1 fruit fly cellular context compared by ENCODE assay signal in the genomic region with DNA sequence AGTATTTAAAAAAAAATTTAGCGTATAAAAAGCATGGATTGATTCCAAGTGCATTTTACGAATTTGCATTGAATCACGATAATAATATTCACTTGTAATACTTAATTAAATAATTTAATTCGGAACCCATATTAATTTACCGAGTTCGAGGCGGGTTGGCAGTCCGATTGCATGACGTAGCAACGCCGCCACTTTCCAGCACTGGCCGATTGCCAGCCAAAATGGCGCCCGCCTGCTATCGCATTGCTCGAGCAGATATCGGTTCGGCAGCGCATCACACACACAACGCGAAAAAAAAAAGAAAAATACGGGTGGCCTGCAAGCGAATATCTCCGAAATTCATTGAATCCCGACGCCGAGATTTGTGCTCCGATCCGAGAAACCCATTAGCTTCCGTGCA.
A peak's percentile ranks its signal among the peaks of the same experiment; 100 is the strongest.
TF ChIP-seq lines count a peak whose summit lies in the region.

A gene (plus strand): TSS at position 240 of the 400 bp plus-strand sequence.

TF ChIP-seq in whole organism, embryonic, 481 proteins besides CTCF, POLR2A, EP300 and RAD21 (continued from another document and continues in another):
- TF ChIP-seq CG12769 (tag; optimal IDR thresholded peaks at IDR 0.05; lab: Kevin White, UChicago), result no peak
- TF ChIP-seq tup (GFP tag; optimal IDR thresholded peaks at IDR 0.05; lab: Kevin White, UChicago), result peak; percentile 62
- TF ChIP-seq Poxn (GFP tag; IDR thresholded peaks at IDR 0.05; lab: Robert Waterston, UW), result no peak
- peak; percentile 4 for TF ChIP-seq CG16815 (GFP tag; optimal IDR thresholded peaks at IDR 0.05; lab: Kevin White, UChicago)
- peak; percentile 59 for TF ChIP-seq CG7786 (GFP tag; optimal IDR thresholded peaks at IDR 0.05; lab: Kevin White, UChicago)
- TF ChIP-seq CG3995 (GFP tag; optimal IDR thresholded peaks at IDR 0.05; lab: Kevin White, UChicago), result peak; percentile 47
- TF ChIP-seq Adf1 (GFP tag; IDR thresholded peaks at IDR 0.05; lab: Robert Waterston, UW), result peak; percentile 15
- peak; percentile 93 for TF ChIP-seq Ets97D (GFP tag; optimal IDR thresholded peaks at IDR 0.05; lab: Kevin White, UChicago)
- peak; percentile 51 for TF ChIP-seq CG33213 (GFP tag; optimal IDR thresholded peaks at IDR 0.05; lab: Kevin White, UChicago)
- no peak for TF ChIP-seq hth (optimal IDR thresholded peaks at IDR 0.05; lab: Kevin White, UChicago)
- peak; percentile 78 for TF ChIP-seq CG16813 (GFP tag; IDR thresholded peaks at IDR 0.05; lab: Robert Waterston, UW; ENCODE audit: partially characterized antibody)
- no peak for TF ChIP-seq fd64A (GFP tag; optimal IDR thresholded peaks at IDR 0.05; lab: Kevin White, UChicago)
- peak; percentile 15 for TF ChIP-seq pnt (GFP tag; optimal IDR thresholded peaks at IDR 0.05; lab: Kevin White, UChicago)
- TF ChIP-seq CG10431 (GFP tag; optimal IDR thresholded peaks at IDR 0.05; lab: Kevin White, UChicago), result peak; percentile 0
- TF ChIP-seq CG6689 (GFP tag; IDR thresholded peaks at IDR 0.05; lab: Robert Waterston, UW), result peak; percentile 63
- TF ChIP-seq CG2889 (GFP tag; IDR thresholded peaks at IDR 0.05; lab: Robert Waterston, UW), result no peak
- no peak for TF ChIP-seq Hand (GFP tag; optimal IDR thresholded peaks at IDR 0.05; lab: Kevin White, UChicago)
- TF ChIP-seq pum (GFP tag; optimal IDR thresholded peaks at IDR 0.05; lab: Kevin White, UChicago), result peak; percentile 5
- peak; percentile 70; the same call in 1 of the 2 replicates for TF ChIP-seq ranshi (GFP tag; IDR thresholded peaks at IDR 0.05; lab: Robert Waterston, UW)
- no peak for TF ChIP-seq Kr (GFP tag; optimal IDR thresholded peaks at IDR 0.05; lab: Kevin White, UChicago)
- peak; percentile 59 for TF ChIP-seq sug (tag; optimal IDR thresholded peaks at IDR 0.05; lab: Kevin White, UChicago)
- peak; percentile 41 for TF ChIP-seq repo (GFP tag; optimal IDR thresholded peaks at IDR 0.05; lab: Kevin White, UChicago)
- peak; percentile 50 for TF ChIP-seq az2 (GFP tag; optimal IDR thresholded peaks at IDR 0.05; lab: Kevin White, UChicago)
- TF ChIP-seq Six4 (GFP tag; optimal IDR thresholded peaks at IDR 0.05; lab: Kevin White, UChicago), result peak; percentile 15
- no peak for TF ChIP-seq CG1529 (GFP tag; optimal IDR thresholded peaks at IDR 0.05; lab: Kevin White, UChicago)
- no peak for TF ChIP-seq CG14965 (GFP tag; optimal IDR thresholded peaks at IDR 0.05; lab: Kevin White, UChicago; ENCODE audit: borderline replicate concordance)
- no peak for TF ChIP-seq Spps (tag; optimal IDR thresholded peaks at IDR 0.05; lab: Kevin White, UChicago)
- no peak for TF ChIP-seq seq (GFP tag; IDR thresholded peaks at IDR 0.05; lab: Robert Waterston, UW)
- TF ChIP-seq CG8290 (GFP tag; optimal IDR thresholded peaks at IDR 0.05; lab: Kevin White, UChicago), result peak; percentile 43
- TF ChIP-seq CG8290 (tag; optimal IDR thresholded peaks at IDR 0.05; lab: Kevin White, UChicago), result peak; percentile 54 to 88
- TF ChIP-seq CG42726 (GFP tag; IDR thresholded peaks at IDR 0.05; lab: Robert Waterston, UW; ENCODE audit: partially characterized antibody), result peak; percentile 89
- TF ChIP-seq CG8765 (GFP tag; IDR thresholded peaks at IDR 0.05; lab: Robert Waterston, UW), result no peak
- 0 out of 2 replicates have a peak, but pooled peaks have one; percentile 15 for TF ChIP-seq CG7372 (GFP tag; IDR thresholded peaks at IDR 0.05; lab: Robert Waterston, UW)
- TF ChIP-seq mirr (GFP tag; optimal IDR thresholded peaks at IDR 0.05; lab: Kevin White, UChicago), result peak; percentile 23
- peak; percentile 75 for TF ChIP-seq ara (GFP tag; IDR thresholded peaks at IDR 0.05; lab: Robert Waterston, UW)
- TF ChIP-seq CG18476 (GFP tag; optimal IDR thresholded peaks at IDR 0.05; lab: Kevin White, UChicago), result peak; percentile 43
- peak; percentile 7 for TF ChIP-seq CG6254 (GFP tag; optimal IDR thresholded peaks at IDR 0.05; lab: Kevin White, UChicago)
- peak; percentile 41 for TF ChIP-seq wek (GFP tag; optimal IDR thresholded peaks at IDR 0.05; lab: Kevin White, UChicago)
- peak; percentile 64 for TF ChIP-seq Rx (GFP tag; IDR thresholded peaks at IDR 0.05; lab: Robert Waterston, UW)
- no peak for TF ChIP-seq gce (GFP tag; IDR thresholded peaks at IDR 0.05; lab: Robert Waterston, UW)
- TF ChIP-seq CG7556 (GFP tag; optimal IDR thresholded peaks at IDR 0.05; lab: Kevin White, UChicago), result peak; percentile 41
- TF ChIP-seq cas (GFP tag; IDR thresholded peaks at IDR 0.05; lab: Robert Waterston, UW), result peak; percentile 61
- TF ChIP-seq CG10979 (tag; optimal IDR thresholded peaks at IDR 0.05; lab: Kevin White, UChicago), result peak; percentile 46
- peak; percentile 57 for TF ChIP-seq Nf-YC (tag; optimal IDR thresholded peaks at IDR 0.05; lab: Kevin White, UChicago)
- peak; percentile 66 for TF ChIP-seq ind (GFP tag; optimal IDR thresholded peaks at IDR 0.05; lab: Kevin White, UChicago)
- TF ChIP-seq gem (tag; optimal IDR thresholded peaks at IDR 0.05; lab: Kevin White, UChicago), result peak; percentile 65
- no peak for TF ChIP-seq crc (GFP tag; optimal IDR thresholded peaks at IDR 0.05; lab: Kevin White, UChicago)
- TF ChIP-seq CG1602 (GFP tag; optimal IDR thresholded peaks at IDR 0.05; lab: Kevin White, UChicago), result peak; percentile 40
- TF ChIP-seq da (GFP tag; optimal IDR thresholded peaks at IDR 0.05; lab: Kevin White, UChicago), result no peak
- TF ChIP-seq gsb-n (tag; optimal IDR thresholded peaks at IDR 0.05; lab: Kevin White, UChicago), result peak; percentile 71
- TF ChIP-seq hbn (GFP tag; IDR thresholded peaks at IDR 0.05; lab: Robert Waterston, UW; ENCODE audit: partially characterized antibody), result peak; percentile 74
- no peak for TF ChIP-seq p53 (GFP tag; optimal IDR thresholded peaks at IDR 0.05; lab: Kevin White, UChicago)
- peak; percentile 83 for TF ChIP-seq CG6791 (GFP tag; IDR thresholded peaks at IDR 0.05; lab: Robert Waterston, UW; ENCODE audit: partially characterized antibody)
- TF ChIP-seq CG7271 (tag; optimal IDR thresholded peaks at IDR 0.05; lab: Kevin White, UChicago), result peak; percentile 8
- peak in 1 of 2 experiments; percentile 33 for TF ChIP-seq bsh (GFP tag; optimal IDR thresholded peaks at IDR 0.05; lab: Kevin White, UChicago)
- TF ChIP-seq CG10543 (GFP tag; optimal IDR thresholded peaks at IDR 0.05; lab: Kevin White, UChicago), result peak; percentile 56
- 0 out of 2 replicates have a peak, but pooled peaks have one; percentile 59 for TF ChIP-seq CG17612 (GFP tag; IDR thresholded peaks at IDR 0.05; lab: Robert Waterston, UW)
- TF ChIP-seq CG34376 (GFP tag; optimal IDR thresholded peaks at IDR 0.05; lab: Kevin White, UChicago), result peak; percentile 55
- 0 out of 3 replicates have a peak, but pooled peaks have one; percentile 40 for TF ChIP-seq ase (GFP tag; IDR thresholded peaks at IDR 0.05; lab: Robert Waterston, UW)
- TF ChIP-seq CG3065 (GFP tag; optimal IDR thresholded peaks at IDR 0.05; lab: Kevin White, UChicago), result peak; percentile 13
- TF ChIP-seq Lpt (GFP tag; optimal IDR thresholded peaks at IDR 0.05; lab: Kevin White, UChicago), result no peak
- TF ChIP-seq kah (GFP tag; optimal IDR thresholded peaks at IDR 0.05; lab: Kevin White, UChicago), result no peak
- no peak for TF ChIP-seq slp2 (GFP tag; optimal IDR thresholded peaks at IDR 0.05; lab: Kevin White, UChicago)
- peak; percentile 41 for TF ChIP-seq ERR (GFP tag; optimal IDR thresholded peaks at IDR 0.05; lab: Kevin White, UChicago)
- no peak for TF ChIP-seq pan (optimal IDR thresholded peaks at IDR 0.05; lab: Kevin White, UChicago)
- TF ChIP-seq pan (GFP tag; optimal IDR thresholded peaks at IDR 0.05 in 1 of 2, IDR thresholded peaks at IDR 0.05 in 1 of 2), result peak in 1 of 2 experiments; percentile 68
- peak; percentile 39; the same call in 1 of the 3 replicates for TF ChIP-seq CG14860 (GFP tag; IDR thresholded peaks at IDR 0.05; lab: Robert Waterston, UW; ENCODE audit: partially characterized antibody)
- no peak for TF ChIP-seq usp (GFP tag; optimal IDR thresholded peaks at IDR 0.05; lab: Kevin White, UChicago)
- TF ChIP-seq CG3726 (GFP tag; IDR thresholded peaks at IDR 0.05; lab: Robert Waterston, UW), result 0 out of 3 replicates have a peak, but pooled peaks have one; percentile 40
- TF ChIP-seq Fer2 (tag; optimal IDR thresholded peaks at IDR 0.05; lab: Kevin White, UChicago), result no peak
- peak; percentile 87 for TF ChIP-seq CG9932 (GFP tag; IDR thresholded peaks at IDR 0.05; lab: Robert Waterston, UW)
- peak; percentile 82 for TF ChIP-seq vvl (GFP tag; IDR thresholded peaks at IDR 0.05; lab: Robert Waterston, UW)
- TF ChIP-seq CG8359 (GFP tag; optimal IDR thresholded peaks at IDR 0.05; lab: Kevin White, UChicago; ENCODE audit: borderline replicate concordance), result no peak
- TF ChIP-seq CG16779 (GFP tag; IDR thresholded peaks at IDR 0.05; lab: Robert Waterston, UW), result peak; percentile 67; the same call in 1 of the 2 replicates
- TF ChIP-seq CG13624 (GFP tag; optimal IDR thresholded peaks at IDR 0.05; lab: Kevin White, UChicago), result peak; percentile 59
- TF ChIP-seq dan (GFP tag; IDR thresholded peaks at IDR 0.05; lab: Robert Waterston, UW), result no peak
- 0 out of 2 replicates have a peak, but pooled peaks have one; percentile 8 for TF ChIP-seq sens-2 (GFP tag; IDR thresholded peaks at IDR 0.05; lab: Robert Waterston, UW)
- peak; percentile 23 for TF ChIP-seq CG5245 (GFP tag; optimal IDR thresholded peaks at IDR 0.05; lab: Kevin White, UChicago)
- TF ChIP-seq ab (GFP tag; optimal IDR thresholded peaks at IDR 0.05; lab: Kevin White, UChicago), result no peak
- peak; percentile 84 for TF ChIP-seq CG1603 (tag; optimal IDR thresholded peaks at IDR 0.05; lab: Kevin White, UChicago)
- no peak for TF ChIP-seq abd-A (tag; optimal IDR thresholded peaks at IDR 0.05; lab: Kevin White, UChicago)
- TF ChIP-seq ATbp (GFP tag; optimal IDR thresholded peaks at IDR 0.05; lab: Kevin White, UChicago), result no peak
- TF ChIP-seq fd96Cb (tag; optimal IDR thresholded peaks at IDR 0.05; lab: Kevin White, UChicago), result peak; percentile 21
- peak; percentile 50 for TF ChIP-seq CG1024 (GFP tag; IDR thresholded peaks at IDR 0.05; lab: Robert Waterston, UW)
- TF ChIP-seq fu2 (GFP tag; optimal IDR thresholded peaks at IDR 0.05; lab: Kevin White, UChicago), result no peak
- peak; percentile 42; the same call in 1 of the 2 replicates for TF ChIP-seq Ada2b (GFP tag; IDR thresholded peaks at IDR 0.05; lab: Robert Waterston, UW)
- TF ChIP-seq Scr (GFP tag; IDR thresholded peaks at IDR 0.05; lab: Robert Waterston, UW; ENCODE audit: partially characterized antibody), result peak; percentile 71
- peak; percentile 54 for TF ChIP-seq Oaz (GFP tag; IDR thresholded peaks at IDR 0.05; lab: Robert Waterston, UW)
- no peak for TF ChIP-seq CG10565 (GFP tag; optimal IDR thresholded peaks at IDR 0.05; lab: Kevin White, UChicago)
- TF ChIP-seq Ravus (GFP tag; IDR thresholded peaks at IDR 0.05; lab: Robert Waterston, UW), result no peak
- no peak for TF ChIP-seq disco-r (GFP tag; optimal IDR thresholded peaks at IDR 0.05; lab: Kevin White, UChicago)
- peak; percentile 69 for TF ChIP-seq Max (GFP tag; optimal IDR thresholded peaks at IDR 0.05; lab: Kevin White, UChicago)
- TF ChIP-seq Sry-δ (GFP tag; optimal IDR thresholded peaks at IDR 0.05; lab: Kevin White, UChicago), result peak; percentile 86
- peak; percentile 45 for TF ChIP-seq Bdp1 (GFP tag; optimal IDR thresholded peaks at IDR 0.05; lab: Kevin White, UChicago)
- peak; percentile 87 for TF ChIP-seq chm (GFP tag; IDR thresholded peaks at IDR 0.05; lab: Robert Waterston, UW)
- TF ChIP-seq Taf1 (GFP tag; IDR thresholded peaks at IDR 0.05; lab: Robert Waterston, UW), result no peak
- TF ChIP-seq CG11695 (GFP tag; IDR thresholded peaks at IDR 0.05; lab: Robert Waterston, UW), result peak; percentile 38; the same call in 1 of the 3 replicates
- TF ChIP-seq CG9609 (GFP tag; optimal IDR thresholded peaks at IDR 0.05; lab: Kevin White, UChicago), result peak; percentile 65
- peak; percentile 20 for TF ChIP-seq slou (GFP tag; optimal IDR thresholded peaks at IDR 0.05; lab: Kevin White, UChicago)
- TF ChIP-seq CG9215 (GFP tag; IDR thresholded peaks at IDR 0.05; lab: Robert Waterston, UW), result peak; percentile 63
- peak; percentile 24 for TF ChIP-seq Mes4 (GFP tag; optimal IDR thresholded peaks at IDR 0.05; lab: Kevin White, UChicago)
- TF ChIP-seq chinmo (GFP tag; IDR thresholded peaks at IDR 0.05; lab: Robert Waterston, UW; ENCODE audit: partially characterized antibody), result peak; percentile 51; the same call in 1 of the 4 replicates
- TF ChIP-seq pros (GFP tag; optimal IDR thresholded peaks at IDR 0.05; lab: Kevin White, UChicago), result no peak
- TF ChIP-seq row (GFP tag; IDR thresholded peaks at IDR 0.05; lab: Robert Waterston, UW), result peak; percentile 85
- peak; percentile 73 for TF ChIP-seq HLHmδ (GFP tag; optimal IDR thresholded peaks at IDR 0.05; lab: Kevin White, UChicago)
- TF ChIP-seq CG7357 (GFP tag; IDR thresholded peaks at IDR 0.05; lab: Robert Waterston, UW), result no peak
- TF ChIP-seq org-1 (GFP tag; optimal IDR thresholded peaks at IDR 0.05; lab: Kevin White, UChicago), result no peak
- TF ChIP-seq cg (GFP tag; optimal IDR thresholded peaks at IDR 0.05; lab: Kevin White, UChicago), result no peak
- TF ChIP-seq gro (GFP tag; optimal IDR thresholded peaks at IDR 0.05; lab: Kevin White, UChicago), result peak; percentile 60
- peak; percentile 34 for TF ChIP-seq nom (GFP tag; optimal IDR thresholded peaks at IDR 0.05; lab: Kevin White, UChicago)
- TF ChIP-seq Vsx1 (GFP tag; optimal IDR thresholded peaks at IDR 0.05; lab: Kevin White, UChicago), result no peak
- no peak for TF ChIP-seq emc (GFP tag; optimal IDR thresholded peaks at IDR 0.05; lab: Kevin White, UChicago)
- no peak for TF ChIP-seq hkb (optimal IDR thresholded peaks at IDR 0.05; lab: Kevin White, UChicago)
- TF ChIP-seq hkb (GFP tag; IDR thresholded peaks at IDR 0.05; lab: Robert Waterston, UW), result peak; percentile 18; the same call in 1 of the 2 replicates
- peak; percentile 85 for TF ChIP-seq slbo (GFP tag; IDR thresholded peaks at IDR 0.05; lab: Robert Waterston, UW)
- TF ChIP-seq CG11398 (GFP tag; optimal IDR thresholded peaks at IDR 0.05; lab: Kevin White, UChicago), result no peak
- TF ChIP-seq bowl (GFP tag; IDR thresholded peaks at IDR 0.05; lab: Robert Waterston, UW), result no peak
- TF ChIP-seq CG4282 (GFP tag; optimal IDR thresholded peaks at IDR 0.05; lab: Kevin White, UChicago), result peak; percentile 22
- TF ChIP-seq yki (optimal IDR thresholded peaks at IDR 0.05; lab: Kevin White, UChicago), result no peak
- peak; percentile 74 for TF ChIP-seq bcd (GFP tag; optimal IDR thresholded peaks at IDR 0.05; lab: Kevin White, UChicago)
- peak; percentile 96 for TF ChIP-seq Dref (GFP tag; IDR thresholded peaks at IDR 0.05; lab: Robert Waterston, UW)
- TF ChIP-seq CG2116 (GFP tag; optimal IDR thresholded peaks at IDR 0.05; lab: Kevin White, UChicago), result peak; percentile 77
- no peak for TF ChIP-seq sim (GFP tag; IDR thresholded peaks at IDR 0.05; lab: Robert Waterston, UW)
- TF ChIP-seq CG16863 (GFP tag; optimal IDR thresholded peaks at IDR 0.05; lab: Kevin White, UChicago), result no peak
- peak; percentile 93 for TF ChIP-seq CG3847 (GFP tag; IDR thresholded peaks at IDR 0.05; lab: Robert Waterston, UW)
